Fruit fly (Drosophila melanogaster) whole organism, prepupa: ENCODE data around the gene LanA.

ENCODE experiments used
- CG10669 ChIP-seq: fragments of 200-800 bp; sonication (Bioruptor generic); optimal IDR thresholded peaks from 3 replicates; lab custom pipeline; 2018; ENCODE audit warnings: missing biosample characterization, mild to moderate bottlenecking, missing genetic modification characterization, moderate library complexity
- CG11762 ChIP-seq: fragments of 200-800 bp; sonication (Bioruptor generic); optimal IDR thresholded peaks from 3 replicates; lab custom pipeline; 2016; ENCODE audit warnings: missing biosample characterization, missing genetic modification characterization; ENCODE audit not compliant: insufficient read depth
- CG11902 ChIP-seq: fragments of 200-800 bp; sonication (Bioruptor generic); optimal IDR thresholded peaks from 3 replicates; lab custom pipeline; 2016; ENCODE audit warnings: missing biosample characterization, missing genetic modification characterization
- CG15336 ChIP-seq: fragments of 200-800 bp; sonication (Bioruptor generic); IDR thresholded peaks from 2 replicates; pipeline ENCODE4 v1.3.6; 2022; ENCODE audit warnings: missing biosample characterization, missing genetic modification characterization
- CG1621 ChIP-seq: fragments of 200-800 bp; sonication (Bioruptor generic); optimal IDR thresholded peaks from 3 replicates; lab custom pipeline; 2018; ENCODE audit warnings: missing biosample characterization, mild to moderate bottlenecking, missing genetic modification characterization
- CG3032 ChIP-seq: fragments of 200-800 bp; optimal IDR thresholded peaks from 2 replicates; lab custom pipeline; 2019; ENCODE audit warnings: missing biosample characterization, mild to moderate bottlenecking, missing genetic modification characterization, moderate library complexity
- CG31627 ChIP-seq: fragments of 200-800 bp; sonication (Bioruptor generic); optimal IDR thresholded peaks from 3 replicates; lab custom pipeline; 2016; ENCODE audit warnings: missing biosample characterization, missing genetic modification characterization
- CG6792 ChIP-seq: fragments of 200-800 bp; sonication (Bioruptor generic); optimal IDR thresholded peaks from 3 replicates; lab custom pipeline; 2016; ENCODE audit warnings: missing biosample characterization, missing genetic modification characterization
- CG7368 ChIP-seq: fragments of 200-800 bp; sonication (Bioruptor generic); optimal IDR thresholded peaks from 3 replicates; lab custom pipeline; 2016; ENCODE audit warnings: missing biosample characterization, missing genetic modification characterization
- CG8319 ChIP-seq: fragments of 200-800 bp; sonication (Bioruptor generic); optimal IDR thresholded peaks from 3 replicates; lab custom pipeline; 2016; ENCODE audit warnings: missing biosample characterization, missing genetic modification characterization
- CG8632 ChIP-seq: fragments of 200-800 bp; sonication (Bioruptor generic); optimal IDR thresholded peaks from 3 replicates; lab custom pipeline; 2016; ENCODE audit warnings: missing biosample characterization, missing genetic modification characterization
- CG9139 ChIP-seq: fragments of 200-800 bp; sonication (Bioruptor generic); optimal IDR thresholded peaks from 3 replicates; lab custom pipeline; 2017; ENCODE audit warnings: missing biosample characterization, mild to moderate bottlenecking, missing genetic modification characterization
- Eip75B ChIP-seq: fragments of 200-800 bp; sonication (Bioruptor generic); optimal IDR thresholded peaks from 3 replicates; lab custom pipeline; 2016; ENCODE audit warnings: missing biosample characterization, missing genetic modification characterization
- Eip78C ChIP-seq: fragments of 200-800 bp; sonication (Bioruptor generic); peaks from one replicate; lab custom pipeline; 2016; ENCODE audit warnings: missing biosample characterization, missing genetic modification characterization
- Eip93F ChIP-seq: fragments of 200-800 bp; sonication (Bioruptor generic); optimal IDR thresholded peaks from 2 replicates; lab custom pipeline; 2016; ENCODE audit warnings: missing biosample characterization, mild to moderate bottlenecking, missing genetic modification characterization
- Ets21C ChIP-seq: fragments of 200-800 bp; sonication (Bioruptor generic); optimal IDR thresholded peaks from 3 replicates; lab custom pipeline; 2016; ENCODE audit warnings: missing biosample characterization, missing genetic modification characterization
- Ets96B ChIP-seq: fragments of 200-800 bp; optimal IDR thresholded peaks from 2 replicates; lab custom pipeline; 2019; ENCODE audit warnings: missing biosample characterization, mild to moderate bottlenecking, missing genetic modification characterization, moderate library complexity
- Gug ChIP-seq: fragments of 200-800 bp; sonication (Bioruptor generic); IDR thresholded peaks from 2 replicates; pipeline ENCODE4 v1.3.6; 2022; ENCODE audit warnings: missing biosample characterization, missing genetic modification characterization
- Hr39 ChIP-seq: fragments of 200-800 bp; sonication (Bioruptor generic); optimal IDR thresholded peaks from 2 replicates; lab custom pipeline; 2016; ENCODE audit warnings: missing biosample characterization, missing genetic modification characterization
- Lpt ChIP-seq: fragments of 200-800 bp; sonication (Bioruptor generic); optimal IDR thresholded peaks from 3 replicates; lab custom pipeline; 2016; ENCODE audit warnings: missing biosample characterization, missing genetic modification characterization
- Met ChIP-seq: fragments of 200-800 bp; sonication (Bioruptor generic); optimal IDR thresholded peaks from 3 replicates; lab custom pipeline; 2016; ENCODE audit warnings: missing biosample characterization, missing genetic modification characterization
- OdsH ChIP-seq: fragments of 200-800 bp; sonication (Bioruptor generic); optimal IDR thresholded peaks from 3 replicates; lab custom pipeline; 2016; ENCODE audit warnings: missing biosample characterization, missing genetic modification characterization
- Smox ChIP-seq: fragments of 200-800 bp; sonication (Bioruptor generic); optimal IDR thresholded peaks from 3 replicates; lab custom pipeline; 2016; ENCODE audit warnings: missing biosample characterization, missing genetic modification characterization
- Sox14 ChIP-seq: fragments of 200-800 bp; sonication (Bioruptor generic); optimal IDR thresholded peaks from 3 replicates; lab custom pipeline; 2016; ENCODE audit warnings: missing biosample characterization, missing genetic modification characterization
- achi ChIP-seq: fragments of 200-800 bp; sonication (Bioruptor generic); optimal IDR thresholded peaks from 3 replicates; lab custom pipeline; 2016; ENCODE audit warnings: missing biosample characterization, missing genetic modification characterization
- acj6 ChIP-seq: fragments of 200-800 bp; sonication (Bioruptor generic); optimal IDR thresholded peaks from 3 replicates; lab custom pipeline; 2016; ENCODE audit warnings: missing biosample characterization, missing genetic modification characterization
- cyc ChIP-seq: fragments of 200-800 bp; sonication (Bioruptor generic); optimal IDR thresholded peaks from 3 replicates; lab custom pipeline; 2016; ENCODE audit warnings: missing biosample characterization, missing genetic modification characterization
- dac ChIP-seq: fragments of 200-800 bp; sonication (Bioruptor generic); optimal IDR thresholded peaks from 2 replicates; lab custom pipeline; 2017; ENCODE audit warnings: missing biosample characterization, mild to moderate bottlenecking, missing genetic modification characterization
- dsx ChIP-seq: fragments of 200-800 bp; optimal IDR thresholded peaks from 3 replicates; lab custom pipeline; 2019; ENCODE audit warnings: missing biosample characterization, mild to moderate bottlenecking, missing genetic modification characterization, moderate library complexity; ENCODE audit not compliant: poor library complexity, severe bottlenecking
- fd59A ChIP-seq: fragments of 200-800 bp; sonication (Bioruptor generic); optimal IDR thresholded peaks from 2 replicates; lab custom pipeline; 2017; ENCODE audit warnings: missing biosample characterization, mild to moderate bottlenecking, missing genetic modification characterization, missing genetic modification reagents
- fd85E ChIP-seq: fragments of 200-800 bp; sonication (Bioruptor generic); optimal IDR thresholded peaks from 3 replicates; lab custom pipeline; 2016; ENCODE audit warnings: missing biosample characterization, missing genetic modification characterization
- salr ChIP-seq, 2 experiments: fragments of 200-800 bp; sonication (Bioruptor generic); optimal IDR thresholded peaks; 3 replicates each; lab custom pipeline; 2016 to 2018; ENCODE audit warnings: missing biosample characterization in 2 of 2, missing genetic modification characterization in 2 of 2, mild to moderate bottlenecking in 1 of 2
- spab ChIP-seq: fragments of 200-800 bp; sonication (Bioruptor generic); optimal IDR thresholded peaks from 2 replicates; lab custom pipeline; 2017; ENCODE audit warnings: missing biosample characterization, mild to moderate bottlenecking, missing genetic modification characterization, missing genetic modification reagents
- topi ChIP-seq: fragments of 200-800 bp; sonication (Bioruptor generic); optimal IDR thresholded peaks from 3 replicates; lab custom pipeline; 2016; ENCODE audit warnings: missing biosample characterization, missing genetic modification characterization
- vri ChIP-seq: fragments of 200-800 bp; sonication (Bioruptor generic); optimal IDR thresholded peaks from 3 replicates; lab custom pipeline; 2016; ENCODE audit warnings: missing biosample characterization, mild to moderate bottlenecking, missing genetic modification characterization

LanA gene

DNA sequence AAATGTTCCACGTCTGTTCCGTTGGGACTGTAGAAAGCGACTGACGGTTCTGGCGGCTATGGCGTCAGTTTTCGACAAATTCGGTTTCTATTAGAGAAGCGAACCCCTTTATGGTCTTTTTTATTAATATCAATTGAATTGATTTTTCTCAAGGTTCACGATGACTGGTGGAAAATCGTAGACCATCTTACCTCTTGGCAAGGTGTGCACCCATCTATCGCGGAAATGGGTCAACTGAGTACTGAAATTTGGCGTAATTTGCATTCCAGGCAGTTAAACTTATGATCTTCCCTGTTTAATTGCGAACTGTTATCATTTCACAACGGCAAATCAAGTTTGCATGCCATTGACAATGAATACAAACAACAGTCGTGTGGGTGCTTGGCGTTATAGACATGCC, 22.1 kb upstream of the LanA start, which contains the start of gene CG10226:
Gene CG10226 (minus strand): TSS at position 101 of the 400 bp plus-strand sequence.
- no peak for TF ChIP-seq Hr39 (GFP tag; lab: Kevin White, UChicago)
- TF ChIP-seq CG8319, result no peak
- TF ChIP-seq CG8632 (GFP tag; lab: Kevin White, UChicago), result no peak
- no peak for TF ChIP-seq dsx (GFP tag; lab: Kevin White, UChicago)
- TF ChIP-seq Ets21C (GFP tag; lab: Kevin White, UChicago), result no peak
- TF ChIP-seq CG11902 (GFP tag; lab: Kevin White, UChicago), result no peak
- TF ChIP-seq spab, result no peak
- no peak for TF ChIP-seq CG9139 (GFP tag; lab: Kevin White, UChicago)
- no peak for TF ChIP-seq CG7368 (GFP tag; lab: Kevin White, UChicago)
- no peak for TF ChIP-seq achi (GFP tag; lab: Kevin White, UChicago)
- TF ChIP-seq CG10669 (GFP tag; lab: Kevin White, UChicago), result no peak
- TF ChIP-seq Lpt, result no peak
- no peak for TF ChIP-seq fd85E
- TF ChIP-seq topi (GFP tag; lab: Kevin White, UChicago), result no peak
- TF ChIP-seq salr (GFP tag; optimal IDR thresholded peaks at IDR 0.05; lab: Kevin White, UChicago), result no peak
- TF ChIP-seq CG11762 (GFP tag; lab: Kevin White, UChicago), result no peak
- TF ChIP-seq CG3032 (tag; lab: Kevin White, UChicago), result no peak

DNA sequence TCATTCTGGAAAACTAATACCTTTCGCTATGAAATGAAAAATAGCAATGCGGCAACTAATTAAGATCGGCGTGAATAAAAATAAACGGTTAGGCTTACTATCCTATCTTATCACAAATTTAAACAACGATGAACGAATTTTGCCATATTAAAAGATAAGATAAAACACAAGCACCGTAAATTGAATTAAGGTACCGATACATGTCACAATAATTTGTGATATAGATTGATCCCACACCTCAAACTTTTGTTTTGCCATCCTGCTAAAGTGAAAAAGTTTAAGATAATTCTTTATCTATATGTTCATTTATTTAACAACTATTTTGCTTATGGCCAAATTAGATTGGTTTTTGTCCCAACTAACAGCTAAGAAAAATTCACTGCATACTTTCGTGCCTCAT, 16.2 kb upstream of the LanA start, which contains the start of gene CG42714:
Gene CG42714 (minus strand): TSS at position 22 of the 400 bp plus-strand sequence.
- no peak for TF ChIP-seq vri (GFP tag; lab: Kevin White, UChicago)
- TF ChIP-seq Smox (GFP tag; lab: Kevin White, UChicago), result no peak
- no peak for TF ChIP-seq CG1621
- TF ChIP-seq CG11762 (GFP tag; lab: Kevin White, UChicago), result no peak
- TF ChIP-seq Eip78C (GFP tag; lab: Kevin White, UChicago), result no peak
- no peak for TF ChIP-seq CG6792
- no peak for TF ChIP-seq Ets21C (GFP tag; lab: Kevin White, UChicago)
- TF ChIP-seq salr (GFP tag; optimal IDR thresholded peaks at IDR 0.05; lab: Kevin White, UChicago), result no peak
- TF ChIP-seq acj6 (GFP tag; lab: Kevin White, UChicago), result no peak
- TF ChIP-seq spab, result no peak
- no peak for TF ChIP-seq achi (GFP tag; lab: Kevin White, UChicago)
- TF ChIP-seq, all 60 proteins: peak for 0

- no peak for TF ChIP-seq Gug
- no peak for TF ChIP-seq cyc (GFP tag; lab: Kevin White, UChicago)
- TF ChIP-seq Sox14 (GFP tag; lab: Kevin White, UChicago), result no peak
- TF ChIP-seq spab, result no peak
- TF ChIP-seq fd59A, result no peak
- TF ChIP-seq Ets96B, result no peak
- no peak for TF ChIP-seq OdsH (GFP tag; lab: Kevin White, UChicago)
- TF ChIP-seq CG7368 (GFP tag; lab: Kevin White, UChicago), result no peak
- no peak for TF ChIP-seq achi (GFP tag; lab: Kevin White, UChicago)
- no peak for TF ChIP-seq dac
- no peak for TF ChIP-seq Met (GFP tag; lab: Kevin White, UChicago)
Measured at dm6 chr3L:6233281-6233680, 15.5 kb upstream of the LanA start, which contains the start of gene BG642312. Gene BG642312 (minus strand): TSS chr3L:6233381.

DNA sequence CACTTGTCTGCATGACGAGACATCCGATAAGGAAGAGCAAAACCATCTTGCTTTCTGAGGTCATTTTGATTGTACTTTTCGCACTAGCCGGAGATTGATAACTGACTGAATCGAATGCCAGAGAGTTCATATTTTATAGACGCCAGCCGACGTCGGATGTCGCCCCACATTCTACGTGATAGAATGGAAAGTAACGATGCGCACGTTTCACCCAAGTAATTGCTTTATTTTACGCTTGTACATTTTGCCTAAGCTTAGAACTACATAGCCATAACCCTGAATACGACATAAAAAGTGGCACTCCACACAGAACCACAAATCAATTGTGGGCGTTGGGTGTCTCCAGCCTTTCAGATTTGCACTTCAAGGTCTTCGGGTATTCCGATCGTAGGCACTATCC, 14.4 kb upstream of the LanA start, which contains the start of gene CG13299:
Gene CG13299 (minus strand): TSS at position 101 of the 400 bp plus-strand sequence.
- TF ChIP-seq Sox14 (GFP tag; lab: Kevin White, UChicago), result no peak
- no peak for TF ChIP-seq CG31627 (GFP tag; lab: Kevin White, UChicago)
- TF ChIP-seq Eip93F, result no peak
- TF ChIP-seq CG15336 (GFP tag; lab: Robert Waterston, UW), result no peak
- no peak for TF ChIP-seq Eip75B
- TF ChIP-seq, all 60 proteins: peak for 0
